Fruit fly (Drosophila melanogaster): ENCODE measurements around the gene CG11380.

DNA sequence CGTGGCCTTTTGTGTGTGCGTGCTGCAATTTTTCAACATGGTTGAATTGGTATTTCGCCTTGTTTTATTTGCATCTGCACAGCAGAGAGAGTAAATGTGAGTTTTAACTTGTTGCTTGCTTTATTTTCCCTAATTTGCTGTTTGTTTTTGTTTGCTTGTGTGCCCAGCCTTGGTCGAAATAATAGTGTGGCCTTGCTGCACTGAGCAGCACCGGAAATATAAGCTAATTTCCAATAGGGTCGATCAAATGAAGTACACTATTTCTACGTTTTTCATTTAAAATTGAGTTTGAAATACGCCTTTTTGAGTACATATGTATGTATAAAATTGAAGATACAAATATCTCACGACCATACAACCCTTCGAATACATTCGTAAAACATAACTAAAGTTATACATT is 25.6 kb downstream of the CG11380 start:
- TF ChIP-seq sc (optimal IDR thresholded peaks at IDR 0.05) = no peak
- no peak for TF ChIP-seq sc (GFP tag; optimal IDR thresholded peaks at IDR 0.05)
- TF ChIP-seq CG15601 (tag; optimal IDR thresholded peaks at IDR 0.05) = no peak
- no peak for TF ChIP-seq zen (tag; optimal IDR thresholded peaks at IDR 0.05)
- TF ChIP-seq sisA (GFP tag; IDR thresholded peaks at IDR 0.05) = no peak
- no peak for TF ChIP-seq fu2 (GFP tag; optimal IDR thresholded peaks at IDR 0.05)
- no peak for TF ChIP-seq CG2889 (GFP tag; IDR thresholded peaks at IDR 0.05)
- no peak for TF ChIP-seq CG11696 (GFP tag; IDR thresholded peaks at IDR 0.05)
- no peak for TF ChIP-seq Ets65A (GFP tag)
- no peak for TF ChIP-seq gcm2 (GFP tag; optimal IDR thresholded peaks at IDR 0.05)
- no peak for TF ChIP-seq nmo (GFP tag; optimal IDR thresholded peaks at IDR 0.05)
